Fruit fly (Drosophila melanogaster) Kc167 (cell line): ENCODE results near the gene CG4666.

Source experiments
- insv ChIP-seq: fragments of >200 bp; optimal IDR thresholded peaks from 3 replicates; lab custom pipeline; 2018; ENCODE audit warnings: missing external identifiers
- psq ChIP-seq: fragments of >200 bp; optimal IDR thresholded peaks from 2 replicates; lab custom pipeline; 2017; ENCODE audit warnings: missing external identifiers

DNA sequence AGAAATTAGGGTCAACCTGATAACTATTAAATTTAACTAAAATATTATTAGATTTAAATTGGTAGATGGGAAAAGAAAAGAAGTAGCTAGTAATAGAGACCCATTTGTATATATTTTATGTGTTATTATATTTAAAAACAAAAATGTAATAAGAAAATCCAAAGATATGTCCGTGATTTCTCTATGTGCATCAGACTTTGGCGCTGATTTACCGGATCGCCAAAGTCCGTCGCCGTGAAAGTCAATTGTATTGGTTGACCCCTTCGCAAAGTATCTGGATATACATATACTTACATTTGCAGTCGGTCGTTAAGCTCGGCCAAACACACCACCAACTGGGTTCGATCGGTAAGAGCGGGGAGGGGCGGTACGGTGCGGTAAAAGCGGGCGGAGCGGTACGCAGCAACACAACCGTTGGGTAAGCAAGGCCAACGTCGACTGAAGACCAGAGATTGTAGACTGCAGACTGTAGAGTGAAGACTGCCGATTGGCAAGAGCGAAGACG lies 491 bp downstream of the CG4666 start:
- no peak for TF ChIP-seq insv (lab: Kevin White, UChicago)
- TF ChIP-seq psq, result no peak
